Worm (Caenorhabditis elegans) whole organism, early embryonic: ENCODE results near the gene popl-1.

Source experiments
- B0310.2 ChIP-seq: sonication (generic microtip); optimal IDR thresholded peaks from 2 replicates; lab custom pipeline; 2016; ENCODE audit warnings: mild to moderate bottlenecking, missing genetic modification characterization, missing compliant biosample characterization
- ama-1 ChIP-seq: fragments of 150-350 bp; optimal IDR thresholded peaks from 2 replicates; lab custom pipeline; 2014
- ceh-36 ChIP-seq: sonication (generic microtip); optimal IDR thresholded peaks from 2 replicates; lab custom pipeline; 2016; ENCODE audit warnings: missing genetic modification characterization, inconsistent platforms, missing compliant biosample characterization
- ets-7 ChIP-seq: sonication (generic microtip); optimal IDR thresholded peaks from 2 replicates; lab custom pipeline; 2016; ENCODE audit warnings: missing genotype, missing genetic modification characterization, missing compliant biosample characterization
- pes-1 ChIP-seq: fragments of 200-800 bp; sonication (Bioruptor generic); IDR thresholded peaks from 2 replicates; pipeline ENCODE4 v1.3.6; 2022; ENCODE audit warnings: missing genetic modification reagents, missing genetic modification characterization, missing compliant biosample characterization
- tbx-11 ChIP-seq: fragments of 200-800 bp; sonication (Bioruptor generic); IDR thresholded peaks from 2 replicates; pipeline ENCODE4 v1.3.6; 2022; ENCODE audit warnings: missing genetic modification characterization, missing compliant biosample characterization
- tbx-37 ChIP-seq: fragments of 200-800 bp; sonication (Bioruptor generic); conservative IDR thresholded peaks from 2 replicates; pipeline ENCODE4 v1.3.6; 2022; ENCODE audit warnings: missing genetic modification reagents, missing genetic modification characterization, missing compliant biosample characterization
- tra-4 ChIP-seq: sonication (generic microtip); optimal IDR thresholded peaks from 2 replicates; lab custom pipeline; 2017; ENCODE audit warnings: missing genetic modification characterization, missing compliant biosample characterization

ce11 chrIII:6479439-6479838 is 48.7 kb upstream of the popl-1 start:
- no peak for TF ChIP-seq tbx-37 (GFP tag; lab: Robert Waterston, UW)
- no peak for TF ChIP-seq tra-4
- TF ChIP-seq tbx-11 (GFP tag; lab: Robert Waterston, UW), result no peak
- no peak for TF ChIP-seq ceh-36 (tag; lab: Kevin White, UChicago)
- no peak for TF ChIP-seq ama-1 (lab: Kevin White, UChicago)
- TF ChIP-seq pes-1 (GFP tag; lab: Robert Waterston, UW), result no peak
- TF ChIP-seq ets-7 (tag; lab: Kevin White, UChicago), result no peak
- TF ChIP-seq B0310.2 (tag; lab: Kevin White, UChicago), result no peak
